Fruit fly (Drosophila melanogaster): ENCODE results near the gene Esyt2.

The Esyt2 gene

dm6 chr3R:24544388-24544787 is at the start of gene Esyt2:
TSS of gene Esyt2 (plus strand) at chr3R:24544719.
- TF ChIP-seq Hnf4 (GFP tag; optimal IDR thresholded peaks at IDR 0.05): no peak
- TF ChIP-seq HLH106 (tag; optimal IDR thresholded peaks at IDR 0.05): no peak
- no peak for TF ChIP-seq Hr83 (GFP tag; optimal IDR thresholded peaks at IDR 0.05; ENCODE audit: poor library complexity, severe bottlenecking)
- no peak for TF ChIP-seq Dif (GFP tag; optimal IDR thresholded peaks at IDR 0.05; ENCODE audit: partially characterized antibody)
- no peak for TF ChIP-seq sv (GFP tag; optimal IDR thresholded peaks at IDR 0.05)
- no peak for TF ChIP-seq br (GFP tag; optimal IDR thresholded peaks at IDR 0.05)

- TF ChIP-seq br (GFP tag; optimal IDR thresholded peaks at IDR 0.05) (no peak), ey (GFP tag; optimal IDR thresholded peaks at IDR 0.05) (peak; percentile 41), Sp1 (GFP tag; optimal IDR thresholded peaks at IDR 0.05) (peak; percentile 26), tai (GFP tag; optimal IDR thresholded peaks at IDR 0.05) (no peak), HLH106 (tag; optimal IDR thresholded peaks at IDR 0.05) (peak; percentile 47), pan (optimal IDR thresholded peaks at IDR 0.05) (no peak), Dfd (GFP tag; optimal IDR thresholded peaks at IDR 0.05) (no peak), dsf (GFP tag; optimal IDR thresholded peaks at IDR 0.05; ENCODE audit: borderline replicate concordance) (no peak), Hr83 (GFP tag; optimal IDR thresholded peaks at IDR 0.05; ENCODE audit: poor library complexity, severe bottlenecking) (no peak), foxo (GFP tag; optimal IDR thresholded peaks at IDR 0.05) (peak in 1 of 2 experiments; percentile 49), fru (GFP tag; optimal IDR thresholded peaks at IDR 0.05) (peak; percentile 52), h (GFP tag; optimal IDR thresholded peaks at IDR 0.05) (peak; percentile 52), rgr (GFP tag; optimal IDR thresholded peaks at IDR 0.05) (peak; percentile 40)
Measured at dm6 chr3R:24496084-24496483, 48.4 kb upstream of the Esyt2 start.

- TF ChIP-seq HLH106 (tag; optimal IDR thresholded peaks at IDR 0.05) (no peak), Jra (GFP tag; optimal IDR thresholded peaks at IDR 0.05) (no peak), Hnf4 (GFP tag; optimal IDR thresholded peaks at IDR 0.05) (no peak), sv (GFP tag; optimal IDR thresholded peaks at IDR 0.05) (no peak), OdsH (GFP tag; optimal IDR thresholded peaks at IDR 0.05) (no peak), sage (GFP tag; optimal IDR thresholded peaks at IDR 0.05) (no peak), Rel (GFP tag; optimal IDR thresholded peaks at IDR 0.05) (no peak), Rel (tag; optimal IDR thresholded peaks at IDR 0.05) (no peak), fru (GFP tag; optimal IDR thresholded peaks at IDR 0.05) (no peak), GATAd (GFP tag; optimal IDR thresholded peaks at IDR 0.05) (no peak), Myc (optimal IDR thresholded peaks at IDR 0.05) (no peak), br (GFP tag; optimal IDR thresholded peaks at IDR 0.05) (no peak), lola (GFP tag; optimal IDR thresholded peaks at IDR 0.05) (no peak), CG9705 (GFP tag; optimal IDR thresholded peaks at IDR 0.05) (no peak), Abd-B (GFP tag; optimal IDR thresholded peaks at IDR 0.05) (no peak), Hr83 (GFP tag; optimal IDR thresholded peaks at IDR 0.05; ENCODE audit: poor library complexity, severe bottlenecking) (no peak)
Measured at dm6 chr3R:24503627-24504026, 40.9 kb upstream of the Esyt2 start.

dm6 chr3R:24514652-24515328 is 29.7 kb upstream of the Esyt2 start, which contains the start of the genes nAChRbeta2 and DZIP1:
TSS of gene nAChRbeta2 (minus strand) at chr3R:24515106.
TSS of gene DZIP1 (plus strand) at chr3R:24515278.
- no peak for TF ChIP-seq psq (GFP tag; optimal IDR thresholded peaks at IDR 0.05)
- no peak for TF ChIP-seq sv (GFP tag; optimal IDR thresholded peaks at IDR 0.05)
- TF ChIP-seq Vsx2 (GFP tag; optimal IDR thresholded peaks at IDR 0.05; ENCODE audit: partially characterized antibody): no peak
- no peak for TF ChIP-seq Rel (GFP tag; optimal IDR thresholded peaks at IDR 0.05)
- no peak for TF ChIP-seq Rel (tag; optimal IDR thresholded peaks at IDR 0.05)
- no peak for TF ChIP-seq Hr83 (GFP tag; optimal IDR thresholded peaks at IDR 0.05; ENCODE audit: poor library complexity, severe bottlenecking)
- TF ChIP-seq Abd-B (GFP tag; optimal IDR thresholded peaks at IDR 0.05): no peak
- TF ChIP-seq CG9705 (GFP tag; optimal IDR thresholded peaks at IDR 0.05): no peak
- TF ChIP-seq foxo (GFP tag; optimal IDR thresholded peaks at IDR 0.05): no peak
- TF ChIP-seq brk (GFP tag; optimal IDR thresholded peaks at IDR 0.05): no peak
- TF ChIP-seq lola (GFP tag; optimal IDR thresholded peaks at IDR 0.05): no peak

dm6 chr3R:24518150-24518580 is 26.4 kb upstream of the Esyt2 start, which contains the start of gene Pp1alpha-96A:
TSS of gene Pp1alpha-96A (plus strand) at chr3R:24518270.
- TF ChIP-seq Vsx2 (GFP tag; optimal IDR thresholded peaks at IDR 0.05; ENCODE audit: partially characterized antibody) (no peak), sv (GFP tag; optimal IDR thresholded peaks at IDR 0.05) (no peak), CG32264 (GFP tag; optimal IDR thresholded peaks at IDR 0.05) (no peak), Hnf4 (GFP tag; optimal IDR thresholded peaks at IDR 0.05) (peak; percentile 42), h (GFP tag; optimal IDR thresholded peaks at IDR 0.05) (peak; percentile 51), fru (GFP tag; optimal IDR thresholded peaks at IDR 0.05) (peak; percentile 4), rgr (GFP tag; optimal IDR thresholded peaks at IDR 0.05) (peak; percentile 49), foxo (GFP tag; optimal IDR thresholded peaks at IDR 0.05) (no peak), Abd-B (GFP tag; optimal IDR thresholded peaks at IDR 0.05) (no peak)
